Worm (Caenorhabditis elegans) whole organism, mixed stage, embryonic: ENCODE measurements around the gene fbxa-19.

Experiments used
- ces-1 ChIP-seq: fragments of 150-350 bp; optimal IDR thresholded peaks from 2 replicates; lab custom pipeline; 2014; ENCODE audit warnings: missing biosample characterization, missing genetic modification reagents, missing genetic modification characterization
- pha-4 ChIP-seq: fragments of 150-350 bp; optimal IDR thresholded peaks from 2 replicates; lab custom pipeline; 2018; ENCODE audit warnings: missing biosample characterization, missing genetic modification reagents, missing genetic modification characterization
- unc-62 ChIP-seq: fragments of 150-350 bp; optimal IDR thresholded peaks from 2 replicates; lab custom pipeline; 2014; ENCODE audit warnings: missing biosample characterization, missing genetic modification reagents, missing genetic modification characterization

- TF ChIP-seq ces-1 (GFP tag; lab: Kevin White, UChicago) (no peak), pha-4 (tag; lab: Kevin White, UChicago) (no peak), unc-62 (GFP tag; lab: Kevin White, UChicago) (no peak)
Observed at ce11 chrIII:1307333-1307732, 7.9 kb upstream of the fbxa-19 start.
